Worm (Caenorhabditis elegans) whole organism, mixed stage, embryonic: Measurements from ENCODE around the gene C26E6.1.
A peak's percentile ranks its signal among the peaks of the same experiment; 100 is the strongest.

Source experiments
- ces-1 ChIP-seq: fragments of 150-350 bp; optimal IDR thresholded peaks from 2 replicates; lab custom pipeline; 2014; ENCODE audit warnings: missing biosample characterization, missing genetic modification reagents, missing genetic modification characterization
- flh-1 ChIP-seq: fragments of 200-800 bp; sonication (Bioruptor generic); optimal IDR thresholded peaks from 2 replicates; lab custom pipeline; 2018; ENCODE audit warnings: mild to moderate bottlenecking, missing genetic modification characterization, moderate library complexity, missing compliant biosample characterization
- lsy-2 ChIP-seq: fragments of 150-350 bp; optimal IDR thresholded peaks from 2 replicates; lab custom pipeline; 2014; ENCODE audit warnings: missing biosample characterization, missing genetic modification characterization
- nhr-2 ChIP-seq: fragments of 150-350 bp; optimal IDR thresholded peaks from 2 replicates; lab custom pipeline; 2014; ENCODE audit warnings: missing biosample characterization, missing genetic modification characterization
- sptf-1 ChIP-seq: sonication (generic microtip); optimal IDR thresholded peaks from 2 replicates; lab custom pipeline; 2017; ENCODE audit warnings: mild to moderate bottlenecking, missing genetic modification characterization, moderate library complexity, missing compliant biosample characterization

- TF ChIP-seq lsy-2 (tag; lab: Kevin White, UChicago) (no peak), flh-1 (GFP tag; lab: Kevin White, UChicago) (no peak), nhr-2 (tag; lab: Kevin White, UChicago) (no peak), sptf-1 (tag; lab: Kevin White, UChicago) (peak; percentile 17), ces-1 (GFP tag; lab: Kevin White, UChicago) (peak; percentile 37)
Observed at ce11 chrIII:4912317-4912716, 44.3 kb upstream of the C26E6.1 start, which contains the start of the genes F26F4.9 and cee-1.
